Fruit fly (Drosophila melanogaster) whole organism, embryonic: ENCODE measurements around the gene mRpL16.

Source experiments
- CG10267 ChIP-seq: fragments of 200-800 bp; sonication (Bioruptor generic); optimal IDR thresholded peaks from 2 replicates; lab custom pipeline; 2018; ENCODE audit warnings: missing biosample characterization, mild to moderate bottlenecking, missing genetic modification characterization, moderate library complexity
- CG11093 ChIP-seq: fragments of 200-800 bp; sonication (Bioruptor generic); IDR thresholded peaks from 3 replicates; pipeline ENCODE4 v1.3.6; 2022; ENCODE audit warnings: missing biosample characterization, missing genetic modification characterization
- CG13287 ChIP-seq: fragments of 200-800 bp; sonication (Bioruptor generic); IDR thresholded peaks from 2 replicates; pipeline ENCODE4 v1.3.6; 2022; ENCODE audit warnings: missing biosample characterization, missing genetic modification characterization; ENCODE audit not compliant: partially characterized antibody
- CG14667 ChIP-seq: fragments of 200-800 bp; sonication (Bioruptor generic); IDR thresholded peaks from 2 replicates; pipeline ENCODE4 v1.3.6; 2022; ENCODE audit warnings: missing biosample characterization, missing genetic modification characterization
- CG2129 ChIP-seq: fragments of 200-800 bp; sonication (Bioruptor generic); IDR thresholded peaks from 2 replicates; pipeline ENCODE4 v1.3.6; 2022; ENCODE audit warnings: missing biosample characterization, missing genetic modification characterization; ENCODE audit not compliant: partially characterized antibody
- CG32772 ChIP-seq: fragments of 200-800 bp; sonication (Bioruptor generic); IDR thresholded peaks from 2 replicates; pipeline ENCODE4 v1.3.6; 2022; ENCODE audit warnings: missing biosample characterization, missing genetic modification characterization
- CG33213 ChIP-seq: fragments of 200-800 bp; sonication (Bioruptor generic); optimal IDR thresholded peaks from 3 replicates; lab custom pipeline; 2016; ENCODE audit warnings: missing biosample characterization, missing genetic modification characterization
- CG33557 ChIP-seq: fragments of 200-800 bp; sonication (Bioruptor generic); optimal IDR thresholded peaks from 2 replicates; lab custom pipeline; 2019; ENCODE audit warnings: missing biosample characterization, mild to moderate bottlenecking, missing genetic modification characterization, moderate library complexity
- CG4328 ChIP-seq: fragments of 200-800 bp; sonication (Bioruptor generic); optimal IDR thresholded peaks from 3 replicates; lab custom pipeline; 2017; ENCODE audit warnings: missing biosample characterization, missing genetic modification reagents, missing genetic modification characterization
- CG4820 ChIP-seq: fragments of 200-800 bp; sonication (Bioruptor generic); optimal IDR thresholded peaks from 3 replicates; lab custom pipeline; 2016; ENCODE audit warnings: missing biosample characterization, missing genetic modification characterization
- CG7556 ChIP-seq: fragments of 200-800 bp; sonication (Bioruptor generic); optimal IDR thresholded peaks from 2 replicates; lab custom pipeline; 2017; ENCODE audit warnings: missing biosample characterization, mild to moderate bottlenecking, missing genetic modification characterization
- CG7745 ChIP-seq: fragments of 200-800 bp; sonication (Bioruptor generic); optimal IDR thresholded peaks from 2 replicates; lab custom pipeline; 2018; ENCODE audit warnings: missing biosample characterization, mild to moderate bottlenecking, missing genetic modification characterization, moderate library complexity
- CG8388 ChIP-seq: fragments of 200-800 bp; sonication (Bioruptor generic); optimal IDR thresholded peaks from 2 replicates; lab custom pipeline; 2019; ENCODE audit warnings: missing biosample characterization, mild to moderate bottlenecking, missing genetic modification characterization, moderate library complexity
- CG8924 ChIP-seq: fragments of 200-800 bp; optimal IDR thresholded peaks from 3 replicates; lab custom pipeline; 2019; ENCODE audit warnings: missing biosample characterization, mild to moderate bottlenecking, missing genetic modification characterization, moderate library complexity
- CG9215 ChIP-seq: fragments of 200-800 bp; sonication (Bioruptor generic); IDR thresholded peaks from 2 replicates; pipeline ENCODE4 v1.3.6; 2022; ENCODE audit warnings: missing biosample characterization, missing genetic modification characterization
- Camta ChIP-seq: fragments of 200-800 bp; sonication (Bioruptor generic); optimal IDR thresholded peaks from 2 replicates; lab custom pipeline; 2016; ENCODE audit warnings: missing biosample characterization, missing genetic modification characterization
- CrebB ChIP-seq: fragments of 200-800 bp; sonication (Bioruptor generic); optimal IDR thresholded peaks from 3 replicates; lab custom pipeline; 2018; ENCODE audit warnings: missing biosample characterization, mild to moderate bottlenecking, missing genetic modification characterization
- Dfd ChIP-seq, 2 experiments: fragments of >200 bp; optimal IDR thresholded peaks; 2 replicates each; lab custom pipeline; 2017; ENCODE audit warnings: missing biosample characterization in 2 of 2, missing genetic modification characterization in 2 of 2
- Dip3 ChIP-seq: fragments of 200-800 bp; sonication (Bioruptor generic); optimal IDR thresholded peaks from 3 replicates; lab custom pipeline; 2016; ENCODE audit warnings: missing biosample characterization, missing genetic modification characterization
- Ets65A ChIP-seq: fragments of 200-800 bp; sonication (Bioruptor generic); peaks from one replicate; lab custom pipeline; 2016; ENCODE audit warnings: missing biosample characterization, missing genetic modification characterization
- Gsc ChIP-seq: fragments of 200-800 bp; sonication (Bioruptor generic); IDR thresholded peaks from 2 replicates; pipeline ENCODE4 v1.3.6; 2022; ENCODE audit warnings: missing biosample characterization, missing genetic modification characterization
- HmgZ ChIP-seq: fragments of 200-800 bp; sonication (Bioruptor generic); optimal IDR thresholded peaks from 2 replicates; lab custom pipeline; 2018; ENCODE audit warnings: missing biosample characterization, mild to moderate bottlenecking, missing genetic modification characterization
- Hmr ChIP-seq: fragments of 200-800 bp; sonication (Bioruptor generic); optimal IDR thresholded peaks from 3 replicates; lab custom pipeline; 2017; ENCODE audit warnings: mild to moderate bottlenecking, missing biosample characterization, missing genetic modification reagents, missing genetic modification characterization
- Hr39 ChIP-seq: fragments of >200 bp; optimal IDR thresholded peaks from 2 replicates; lab custom pipeline; 2017
- NK7.1 ChIP-seq: fragments of 200-800 bp; sonication (Bioruptor generic); optimal IDR thresholded peaks from 3 replicates; lab custom pipeline; 2016; ENCODE audit warnings: missing biosample characterization, missing genetic modification characterization
- Oaz ChIP-seq: fragments of 200-800 bp; sonication (Bioruptor generic); IDR thresholded peaks from 2 replicates; pipeline ENCODE4 v1.3.6; 2022; ENCODE audit warnings: missing biosample characterization, missing genetic modification characterization
- Opbp ChIP-seq: fragments of 200-800 bp; sonication (Bioruptor generic); IDR thresholded peaks from 3 replicates; pipeline ENCODE4 v1.3.6; 2022; ENCODE audit warnings: missing biosample characterization, missing genetic modification characterization; ENCODE audit not compliant: partially characterized antibody
- Optix ChIP-seq: fragments of 200-800 bp; sonication (Bioruptor generic); IDR thresholded peaks from 3 replicates; pipeline ENCODE4 v1.3.6; 2022; ENCODE audit warnings: missing biosample characterization, missing genetic modification characterization
- Poxn ChIP-seq: fragments of 200-800 bp; sonication (Bioruptor generic); IDR thresholded peaks from 2 replicates; pipeline ENCODE4 v1.3.6; 2022; ENCODE audit warnings: missing biosample characterization, missing genetic modification characterization
- Scr ChIP-seq: fragments of 200-800 bp; sonication (Bioruptor generic); IDR thresholded peaks from 2 replicates; pipeline ENCODE4 v1.3.6; 2022; ENCODE audit warnings: missing biosample characterization, missing genetic modification characterization; ENCODE audit not compliant: partially characterized antibody
- TFAM ChIP-seq: fragments of 200-800 bp; sonication (Bioruptor generic); optimal IDR thresholded peaks from 2 replicates; lab custom pipeline; 2017; ENCODE audit warnings: missing biosample characterization, missing genetic modification characterization, inconsistent platforms
- Xbp1 ChIP-seq: fragments of 200-800 bp; sonication (Bioruptor generic); optimal IDR thresholded peaks from 3 replicates; lab custom pipeline; 2016; ENCODE audit warnings: missing biosample characterization, mild to moderate bottlenecking, missing genetic modification characterization
- dimm ChIP-seq: fragments of 200-800 bp; sonication (Bioruptor generic); IDR thresholded peaks from 2 replicates; pipeline ENCODE4 v1.3.6; 2022; ENCODE audit warnings: missing biosample characterization, missing genetic modification characterization
- dm ChIP-seq: fragments of 200-800 bp; sonication (Bioruptor generic); optimal IDR thresholded peaks from 3 replicates; lab custom pipeline; 2016; ENCODE audit warnings: missing biosample characterization, missing genetic modification characterization
- dpn ChIP-seq, 2 experiments: fragments of 200-800 bp; sonication (Bioruptor generic); optimal IDR thresholded peaks; 3 replicates each; lab custom pipeline; 2016; ENCODE audit warnings: missing biosample characterization in 2 of 2, missing genetic modification characterization in 2 of 2
- esg ChIP-seq: fragments of 200-800 bp; sonication (Bioruptor generic); conservative IDR thresholded peaks from 2 replicates; pipeline ENCODE4 v1.3.6; 2022; ENCODE audit warnings: missing biosample characterization, missing genetic modification characterization
- ewg ChIP-seq: fragments of 200-800 bp; sonication (Bioruptor generic); optimal IDR thresholded peaks from 3 replicates; lab custom pipeline; 2017; ENCODE audit warnings: mild to moderate bottlenecking, missing biosample characterization, missing genetic modification reagents, missing genetic modification characterization
- fd64A ChIP-seq: fragments of 200-800 bp; sonication (Bioruptor generic); optimal IDR thresholded peaks from 3 replicates; lab custom pipeline; 2018; ENCODE audit warnings: missing biosample characterization, mild to moderate bottlenecking, missing genetic modification characterization
- h ChIP-seq: fragments of >200 bp; optimal IDR thresholded peaks from 2 replicates; lab custom pipeline; 2017
- kay ChIP-seq: fragments of 200-800 bp; sonication (Bioruptor generic); optimal IDR thresholded peaks from 2 replicates; lab custom pipeline; 2016; ENCODE audit warnings: missing biosample characterization, missing genetic modification characterization
- kni ChIP-seq: fragments of 200-800 bp; sonication (Bioruptor generic); optimal IDR thresholded peaks from 3 replicates; lab custom pipeline; 2017; ENCODE audit warnings: mild to moderate bottlenecking, missing biosample characterization, missing genetic modification reagents, missing genetic modification characterization
- luna ChIP-seq: fragments of 200-800 bp; sonication (Bioruptor generic); optimal IDR thresholded peaks from 2 replicates; lab custom pipeline; 2016; ENCODE audit warnings: missing biosample characterization, missing genetic modification characterization
- odd ChIP-seq: fragments of 200-800 bp; sonication (Bioruptor generic); optimal IDR thresholded peaks from 2 replicates; lab custom pipeline; 2017; ENCODE audit warnings: missing biosample characterization, mild to moderate bottlenecking, missing genetic modification characterization
- pb ChIP-seq: fragments of 200-800 bp; sonication (Bioruptor generic); optimal IDR thresholded peaks from 3 replicates; lab custom pipeline; 2016; ENCODE audit warnings: missing biosample characterization, missing genetic modification characterization
- pita ChIP-seq: fragments of 200-800 bp; sonication (Bioruptor generic); optimal IDR thresholded peaks from 2 replicates; lab custom pipeline; 2017; ENCODE audit warnings: missing biosample characterization, mild to moderate bottlenecking, missing genetic modification characterization
- repo ChIP-seq: fragments of 200-800 bp; sonication (Bioruptor generic); optimal IDR thresholded peaks from 2 replicates; lab custom pipeline; 2016; ENCODE audit warnings: missing biosample characterization, missing genetic modification characterization
- scrt ChIP-seq: fragments of 200-800 bp; sonication (Bioruptor generic); optimal IDR thresholded peaks from 2 replicates; lab custom pipeline; 2018; ENCODE audit warnings: missing biosample characterization, mild to moderate bottlenecking, missing genetic modification characterization, moderate library complexity
- sisA ChIP-seq: fragments of 200-800 bp; sonication (Bioruptor generic); IDR thresholded peaks from 2 replicates; pipeline ENCODE4 v1.3.6; 2022; ENCODE audit warnings: missing biosample characterization, missing genetic modification characterization
- tna ChIP-seq: fragments of 200-800 bp; sonication (Bioruptor generic); IDR thresholded peaks from 2 replicates; pipeline ENCODE4 v1.3.6; 2022; ENCODE audit warnings: missing biosample characterization, missing genetic modification characterization; ENCODE audit not compliant: partially characterized antibody
- toy ChIP-seq: fragments of 200-800 bp; sonication (Bioruptor generic); IDR thresholded peaks from 2 replicates; pipeline ENCODE4 v1.3.6; 2022; ENCODE audit warnings: missing biosample characterization, missing genetic modification characterization
- vvl ChIP-seq: fragments of 200-800 bp; sonication (Bioruptor generic); IDR thresholded peaks from 2 replicates; pipeline ENCODE4 v1.3.6; 2022; ENCODE audit warnings: missing biosample characterization, missing genetic modification characterization

mRpL16 gene

dm6 chrX:1879606-1880110, 10.4 kb upstream of the mRpL16 start, which contains the start of gene CG14818 (continued):
- TF ChIP-seq Opbp (GFP tag; lab: Robert Waterston, UW) (peak; percentile 79), pb (GFP tag; lab: Kevin White, UChicago) (peak; percentile 7), HmgZ (tag; lab: Kevin White, UChicago) (peak; percentile 60), CG4328 (peak; percentile 60), vvl (GFP tag; lab: Robert Waterston, UW) (peak; percentile 74), CG9215 (GFP tag; lab: Robert Waterston, UW) (peak; percentile 65), luna (GFP tag; lab: Kevin White, UChicago) (peak; percentile 25), Oaz (GFP tag; lab: Robert Waterston, UW) (0 out of 2 replicates have a peak, but pooled peaks have one; percentile 19), kni (no peak), kay (no peak), toy (GFP tag; lab: Robert Waterston, UW) (no peak), fd64A (GFP tag; lab: Kevin White, UChicago) (no peak), CG33213 (GFP tag; lab: Kevin White, UChicago) (peak; percentile 70), Camta (GFP tag; lab: Kevin White, UChicago) (peak; percentile 64), CG8924 (peak; percentile 6), Scr (GFP tag; lab: Robert Waterston, UW) (peak; percentile 92), CG33557 (peak; percentile 33), CG4820 (GFP tag; lab: Kevin White, UChicago) (peak; percentile 51), ewg (GFP tag; lab: Kevin White, UChicago) (peak; percentile 2), Hmr (GFP tag; lab: Kevin White, UChicago) (peak; percentile 70), CG32772 (peak; percentile 72), CG8388 (GFP tag; lab: Kevin White, UChicago) (peak; percentile 32), tna (GFP tag; lab: Robert Waterston, UW) (peak; percentile 53; the same call in 1 of the 2 replicates), CG7745 (no peak), dimm (GFP tag; lab: Robert Waterston, UW) (no peak), dpn (GFP tag; optimal IDR thresholded peaks at IDR 0.05; lab: Kevin White, UChicago) (peak; percentile 59 to 61), esg (GFP tag; lab: Robert Waterston, UW) (peak; percentile 31; the same call in 1 of the 2 replicates), CrebB (tag; lab: Kevin White, UChicago) (no peak), CG13287 (peak; percentile 87), Ets65A (peak; percentile 97), Xbp1 (GFP tag; lab: Kevin White, UChicago) (peak; percentile 61), Dfd (GFP tag; optimal IDR thresholded peaks at IDR 0.05; lab: Kevin White, UChicago) (no peak), dm (peak; percentile 25), NK7.1 (GFP tag; lab: Kevin White, UChicago) (peak; percentile 27), repo (peak; percentile 52), sisA (GFP tag; lab: Robert Waterston, UW) (peak; percentile 52), CG11093 (GFP tag; lab: Robert Waterston, UW) (0 out of 3 replicates have a peak, but pooled peaks have one; percentile 41), Optix (GFP tag; lab: Robert Waterston, UW) (peak; percentile 54; the same call in 2 of the 3 replicates), TFAM (GFP tag; lab: Kevin White, UChicago) (no peak), CG14667 (GFP tag; lab: Robert Waterston, UW) (0 out of 2 replicates have a peak, but pooled peaks have one; percentile 15), CG2129 (GFP tag; lab: Robert Waterston, UW) (peak; percentile 87), CG10267 (tag; lab: Kevin White, UChicago) (peak; percentile 45), Hr39 (lab: Kevin White, UChicago) (no peak), Dip3 (peak; percentile 47), odd (GFP tag; lab: Kevin White, UChicago) (no peak), CG7556 (GFP tag; lab: Kevin White, UChicago) (peak; percentile 15), Poxn (GFP tag; lab: Robert Waterston, UW) (no peak), pita (no peak), scrt (GFP tag; lab: Kevin White, UChicago) (no peak), h (lab: Kevin White, UChicago) (no peak), Gsc (GFP tag; lab: Robert Waterston, UW) (no peak)
